Worm (Caenorhabditis elegans) whole organism, L2 larva: ENCODE measurements around the gene srd-70.

Source experiments
- ZK546.5 ChIP-seq: sonication (generic microtip); optimal IDR thresholded peaks from 2 replicates; lab custom pipeline; 2017; ENCODE audit warnings: missing biosample characterization, missing genetic modification characterization
- alr-1 ChIP-seq: fragments of 150-350 bp; optimal IDR thresholded peaks from 2 replicates; lab custom pipeline; 2014; ENCODE audit warnings: missing biosample characterization, missing genetic modification characterization
- ceh-16 ChIP-seq: fragments of 150-350 bp; optimal IDR thresholded peaks from 2 replicates; lab custom pipeline; 2014; ENCODE audit warnings: missing biosample characterization, missing genetic modification characterization
- elt-1 ChIP-seq: fragments of 150-350 bp; optimal IDR thresholded peaks from 2 replicates; lab custom pipeline; 2014; ENCODE audit warnings: missing biosample characterization, missing genetic modification characterization
- fos-1 ChIP-seq: fragments of 150-350 bp; optimal IDR thresholded peaks from 2 replicates; lab custom pipeline; 2014; ENCODE audit warnings: missing biosample characterization, missing genetic modification characterization
- lin-11 ChIP-seq: fragments of 150-350 bp; sonication (generic microtip); optimal IDR thresholded peaks from 2 replicates; lab custom pipeline; 2014; ENCODE audit warnings: missing biosample characterization, missing genetic modification characterization, inconsistent platforms, mixed read lengths
- lin-13 ChIP-seq: fragments of 150-350 bp; optimal IDR thresholded peaks from 2 replicates; lab custom pipeline; 2014; ENCODE audit warnings: missing biosample characterization, missing genetic modification reagents, missing genetic modification characterization
- zag-1 ChIP-seq: fragments of 150-350 bp; optimal IDR thresholded peaks from 2 replicates; lab custom pipeline; 2014; ENCODE audit warnings: missing biosample characterization, missing genetic modification characterization
- ztf-1 ChIP-seq: fragments of 200-800 bp; sonication (Bioruptor generic); conservative IDR thresholded peaks from 2 replicates; pipeline ENCODE4 v1.3.6; 2022; ENCODE audit warnings: missing genetic modification characterization, missing compliant biosample characterization

DNA sequence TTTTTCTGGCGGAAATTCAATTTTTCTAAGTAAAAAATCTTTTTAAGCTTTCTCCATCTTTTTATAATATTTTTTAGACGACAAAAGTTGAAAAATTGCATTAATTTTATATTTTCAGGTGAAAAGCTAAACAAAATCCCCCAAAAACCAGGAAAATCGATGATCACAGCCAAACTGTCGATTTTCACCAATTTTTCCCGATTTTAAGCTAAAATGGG is 28.8 kb upstream of the srd-70 start, which contains the start of the genes fce-2 and F48F5.8:
- TF ChIP-seq elt-1 = no peak
- no peak for TF ChIP-seq zag-1 (tag; lab: Kevin White, UChicago)
- no peak for TF ChIP-seq lin-11
- no peak for TF ChIP-seq fos-1 (tag; lab: Kevin White, UChicago)
- no peak for TF ChIP-seq ztf-1 (GFP tag; lab: Robert Waterston, UW)
- no peak for TF ChIP-seq alr-1 (tag; lab: Kevin White, UChicago)
- TF ChIP-seq ceh-16 (tag; lab: Kevin White, UChicago) = no peak
- no peak for TF ChIP-seq lin-13 (GFP tag; lab: Kevin White, UChicago)
- TF ChIP-seq ZK546.5 (tag; lab: Kevin White, UChicago) = no peak
